Fruit fly (Drosophila melanogaster) whole organism, embryonic: ENCODE data around the gene Rtnl2.

Experiments
- ATbp ChIP-seq: fragments of 200-800 bp; sonication (Bioruptor generic); optimal IDR thresholded peaks from 2 replicates; lab custom pipeline; 2017; ENCODE audit warnings: missing biosample characterization, mild to moderate bottlenecking, missing genetic modification characterization, missing genetic modification reagents
- BtbVII ChIP-seq: fragments of 200-800 bp; sonication (Bioruptor generic); optimal IDR thresholded peaks from 3 replicates; lab custom pipeline; 2017; ENCODE audit warnings: missing biosample characterization, mild to moderate bottlenecking, missing genetic modification characterization
- Bteb2 ChIP-seq: fragments of 200-800 bp; sonication (Bioruptor generic); optimal IDR thresholded peaks from 2 replicates; lab custom pipeline; 2016; ENCODE audit warnings: missing biosample characterization, missing genetic modification characterization
- CG10274 ChIP-seq: fragments of 200-800 bp; sonication (Bioruptor generic); optimal IDR thresholded peaks from 3 replicates; lab custom pipeline; 2017; ENCODE audit warnings: missing biosample characterization, mild to moderate bottlenecking, missing genetic modification characterization
- CG11093 ChIP-seq: fragments of 200-800 bp; sonication (Bioruptor generic); IDR thresholded peaks from 3 replicates; pipeline ENCODE4 v1.3.6; 2022; ENCODE audit warnings: missing biosample characterization, missing genetic modification characterization
- CG11560 ChIP-seq: fragments of 200-800 bp; sonication (Bioruptor generic); IDR thresholded peaks from 3 replicates; pipeline ENCODE4 v1.3.6; 2022; ENCODE audit warnings: missing biosample characterization, missing genetic modification characterization
- CG12104 ChIP-seq: fragments of 200-800 bp; sonication (Bioruptor generic); optimal IDR thresholded peaks from 3 replicates; lab custom pipeline; 2016; ENCODE audit warnings: missing biosample characterization, missing genetic modification characterization
- CG12219 ChIP-seq: fragments of 200-800 bp; sonication (Bioruptor generic); optimal IDR thresholded peaks from 3 replicates; lab custom pipeline; 2018; ENCODE audit warnings: missing biosample characterization, mild to moderate bottlenecking, missing genetic modification characterization
- CG1792 ChIP-seq: fragments of 200-800 bp; sonication (Bioruptor generic); optimal IDR thresholded peaks from 2 replicates; lab custom pipeline; 2016; ENCODE audit warnings: missing biosample characterization, missing genetic modification characterization
- CG2678 ChIP-seq: fragments of 200-800 bp; sonication (Bioruptor generic); optimal IDR thresholded peaks from 3 replicates; lab custom pipeline; 2019; ENCODE audit warnings: missing biosample characterization, mild to moderate bottlenecking, missing genetic modification characterization, moderate library complexity
- CG30403 ChIP-seq: fragments of 200-800 bp; sonication (Bioruptor generic); optimal IDR thresholded peaks from 3 replicates; lab custom pipeline; 2016; ENCODE audit warnings: missing biosample characterization, missing genetic modification characterization
- CG30431 ChIP-seq: fragments of 200-800 bp; sonication (Bioruptor generic); optimal IDR thresholded peaks from 2 replicates; lab custom pipeline; 2017; ENCODE audit warnings: missing biosample characterization, missing genetic modification characterization
- CG3163 ChIP-seq: fragments of 200-800 bp; sonication (Bioruptor generic); optimal IDR thresholded peaks from 3 replicates; lab custom pipeline; 2016; ENCODE audit warnings: missing biosample characterization, missing genetic modification characterization
- CG4730 ChIP-seq: fragments of 200-800 bp; sonication (Bioruptor generic); IDR thresholded peaks from 2 replicates; pipeline ENCODE4 v1.3.6; 2022; ENCODE audit warnings: missing biosample characterization, missing genetic modification characterization
- CG4820 ChIP-seq: fragments of 200-800 bp; sonication (Bioruptor generic); optimal IDR thresholded peaks from 3 replicates; lab custom pipeline; 2016; ENCODE audit warnings: missing biosample characterization, missing genetic modification characterization
- CG6765 ChIP-seq: fragments of 200-800 bp; sonication (Bioruptor generic); optimal IDR thresholded peaks from 3 replicates; lab custom pipeline; 2017; ENCODE audit warnings: missing biosample characterization, mild to moderate bottlenecking, missing genetic modification characterization
- CG9932 ChIP-seq: fragments of 200-800 bp; sonication (Bioruptor generic); IDR thresholded peaks from 2 replicates; pipeline ENCODE4 v1.3.6; 2022; ENCODE audit warnings: missing biosample characterization, missing genetic modification characterization
- D ChIP-seq, 2 experiments: fragments of 200-800 bp in 1 of 2; fragments of >200 bp in 1 of 2; sonication (Bioruptor generic) in 1 of 2; optimal IDR thresholded peaks; 2 replicates in 1 of 2; 3 replicates in 1 of 2; lab custom pipeline; 2017; ENCODE audit warnings: mild to moderate bottlenecking in 1 of 2, missing biosample characterization in 1 of 2, missing genetic modification characterization in 1 of 2, missing genetic modification reagents in 1 of 2
- Drgx ChIP-seq: fragments of 200-800 bp; sonication (Bioruptor generic); IDR thresholded peaks from 2 replicates; pipeline ENCODE4 v1.3.6; 2022; ENCODE audit warnings: missing biosample characterization, missing genetic modification characterization
- Elba2 ChIP-seq: fragments of 200-800 bp; sonication (Bioruptor generic); optimal IDR thresholded peaks from 3 replicates; lab custom pipeline; 2016; ENCODE audit warnings: missing biosample characterization, missing genetic modification characterization
- Fer2 ChIP-seq: fragments of 200-800 bp; sonication (Bioruptor generic); optimal IDR thresholded peaks from 2 replicates; lab custom pipeline; 2018; ENCODE audit warnings: missing biosample characterization, mild to moderate bottlenecking, missing genetic modification characterization, moderate library complexity
- H15 ChIP-seq: fragments of 200-800 bp; sonication (Bioruptor generic); IDR thresholded peaks from 3 replicates; pipeline ENCODE4 v1.3.6; 2022; ENCODE audit warnings: missing biosample characterization, missing genetic modification characterization
- HmgD ChIP-seq: fragments of 200-800 bp; sonication (Bioruptor generic); optimal IDR thresholded peaks from 3 replicates; lab custom pipeline; 2016; ENCODE audit warnings: missing biosample characterization, missing genetic modification characterization
- Jarid2 ChIP-seq: fragments of 200-800 bp; sonication (Bioruptor generic); optimal IDR thresholded peaks from 3 replicates; lab custom pipeline; 2017; ENCODE audit warnings: mild to moderate bottlenecking, missing biosample characterization, missing genetic modification reagents, missing genetic modification characterization
- Kr ChIP-seq: fragments of 200-800 bp; sonication (Bioruptor generic); optimal IDR thresholded peaks from 2 replicates; lab custom pipeline; 2017; ENCODE audit warnings: missing biosample characterization, mild to moderate bottlenecking, missing genetic modification characterization
- Lpt ChIP-seq: fragments of >200 bp; optimal IDR thresholded peaks from 2 replicates; lab custom pipeline; 2018; ENCODE audit warnings: missing biosample characterization, missing genetic modification characterization
- Mad ChIP-seq: fragments of 200-800 bp; sonication (Bioruptor generic); optimal IDR thresholded peaks from 2 replicates; lab custom pipeline; 2016; ENCODE audit warnings: missing biosample characterization, missing genetic modification characterization
- Poxn ChIP-seq: fragments of 200-800 bp; sonication (Bioruptor generic); IDR thresholded peaks from 2 replicates; pipeline ENCODE4 v1.3.6; 2022; ENCODE audit warnings: missing biosample characterization, missing genetic modification characterization
- Trl ChIP-seq, 3 experiments: fragments of >200 bp in 2 of 3; fragments of 200-800 bp in 1 of 3; sonication (Bioruptor generic) in 1 of 3; optimal IDR thresholded peaks; 2 replicates in 1 of 3; 3 replicates in 2 of 3; lab custom pipeline; 2016 to 2017; ENCODE audit warnings: missing biosample characterization in 1 of 3, missing genetic modification characterization in 1 of 3
- Vsx1 ChIP-seq: fragments of 200-800 bp; sonication (Bioruptor generic); optimal IDR thresholded peaks from 2 replicates; lab custom pipeline; 2017; ENCODE audit warnings: missing biosample characterization, mild to moderate bottlenecking, missing genetic modification characterization, missing genetic modification reagents
- bbx ChIP-seq: fragments of 200-800 bp; sonication (Bioruptor generic); IDR thresholded peaks from 2 replicates; pipeline ENCODE4 v1.3.6; 2022; ENCODE audit warnings: missing biosample characterization, missing genetic modification characterization; ENCODE audit not compliant: partially characterized antibody
- cas ChIP-seq: fragments of 200-800 bp; sonication (Bioruptor generic); IDR thresholded peaks from 2 replicates; pipeline ENCODE4 v1.3.6; 2022; ENCODE audit warnings: missing biosample characterization, missing genetic modification characterization
- cg ChIP-seq: fragments of 200-800 bp; sonication (Bioruptor generic); optimal IDR thresholded peaks from 3 replicates; lab custom pipeline; 2019; ENCODE audit warnings: missing biosample characterization, mild to moderate bottlenecking, missing genetic modification characterization, moderate library complexity
- chn ChIP-seq: fragments of 200-800 bp; sonication (Bioruptor generic); optimal IDR thresholded peaks from 2 replicates; lab custom pipeline; 2016; ENCODE audit warnings: missing biosample characterization, missing genetic modification characterization
- ems ChIP-seq: fragments of 200-800 bp; sonication (Bioruptor generic); optimal IDR thresholded peaks from 3 replicates; lab custom pipeline; 2016; ENCODE audit warnings: missing biosample characterization, missing genetic modification characterization
- gfzf ChIP-seq: fragments of 200-800 bp; sonication (Bioruptor generic); optimal IDR thresholded peaks from 2 replicates; lab custom pipeline; 2016; ENCODE audit warnings: missing biosample characterization, mild to moderate bottlenecking, missing genetic modification characterization, moderate library complexity
- inv ChIP-seq: fragments of 200-800 bp; sonication (Bioruptor generic); IDR thresholded peaks from 2 replicates; pipeline ENCODE4 v1.3.6; 2022; ENCODE audit warnings: missing biosample characterization, missing genetic modification characterization; ENCODE audit not compliant: partially characterized antibody
- lmd ChIP-seq: fragments of 200-800 bp; sonication (Bioruptor generic); IDR thresholded peaks from 2 replicates; pipeline ENCODE4 v1.3.6; 2022; ENCODE audit warnings: missing biosample characterization, missing genetic modification characterization
- nau ChIP-seq: fragments of 200-800 bp; sonication (Bioruptor generic); optimal IDR thresholded peaks from 3 replicates; lab custom pipeline; 2017; ENCODE audit warnings: missing biosample characterization, mild to moderate bottlenecking, missing genetic modification characterization, missing genetic modification reagents
- phol ChIP-seq: fragments of 200-800 bp; sonication (Bioruptor generic); optimal IDR thresholded peaks from 3 replicates; lab custom pipeline; 2018; ENCODE audit warnings: missing biosample characterization, mild to moderate bottlenecking, missing genetic modification characterization, moderate library complexity
- pnt ChIP-seq: fragments of 200-800 bp; sonication (Bioruptor generic); optimal IDR thresholded peaks from 3 replicates; lab custom pipeline; 2016; ENCODE audit warnings: missing biosample characterization, missing genetic modification characterization
- psq ChIP-seq: fragments of 200-800 bp; sonication (Bioruptor generic); optimal IDR thresholded peaks from 2 replicates; lab custom pipeline; 2017; ENCODE audit warnings: missing biosample characterization, missing genetic modification characterization
- ro ChIP-seq: fragments of 200-800 bp; sonication (Bioruptor generic); IDR thresholded peaks from 2 replicates; pipeline ENCODE4 v1.3.6; 2022; ENCODE audit warnings: missing biosample characterization, missing genetic modification characterization
- sima ChIP-seq: fragments of 200-800 bp; sonication (Bioruptor generic); optimal IDR thresholded peaks from 2 replicates; lab custom pipeline; 2016; ENCODE audit warnings: missing biosample characterization, missing genetic modification characterization
- stwl ChIP-seq: fragments of 200-800 bp; sonication (Bioruptor generic); optimal IDR thresholded peaks from 3 replicates; lab custom pipeline; 2018; ENCODE audit warnings: missing biosample characterization, mild to moderate bottlenecking, missing genetic modification characterization, moderate library complexity
- tna ChIP-seq: fragments of 200-800 bp; sonication (Bioruptor generic); IDR thresholded peaks from 2 replicates; pipeline ENCODE4 v1.3.6; 2022; ENCODE audit warnings: missing biosample characterization, missing genetic modification characterization; ENCODE audit not compliant: partially characterized antibody
- unc-4 ChIP-seq: fragments of 200-800 bp; sonication (Bioruptor generic); IDR thresholded peaks from 2 replicates; pipeline ENCODE4 v1.3.6; 2022; ENCODE audit warnings: missing biosample characterization, missing genetic modification characterization; ENCODE audit not compliant: partially characterized antibody
- vvl ChIP-seq: fragments of 200-800 bp; sonication (Bioruptor generic); IDR thresholded peaks from 2 replicates; pipeline ENCODE4 v1.3.6; 2022; ENCODE audit warnings: missing biosample characterization, missing genetic modification characterization
- zf30C ChIP-seq: fragments of 200-800 bp; sonication (Bioruptor generic); optimal IDR thresholded peaks from 3 replicates; lab custom pipeline; 2018; ENCODE audit warnings: missing biosample characterization, mild to moderate bottlenecking, missing genetic modification characterization

Rtnl2 gene

DNA sequence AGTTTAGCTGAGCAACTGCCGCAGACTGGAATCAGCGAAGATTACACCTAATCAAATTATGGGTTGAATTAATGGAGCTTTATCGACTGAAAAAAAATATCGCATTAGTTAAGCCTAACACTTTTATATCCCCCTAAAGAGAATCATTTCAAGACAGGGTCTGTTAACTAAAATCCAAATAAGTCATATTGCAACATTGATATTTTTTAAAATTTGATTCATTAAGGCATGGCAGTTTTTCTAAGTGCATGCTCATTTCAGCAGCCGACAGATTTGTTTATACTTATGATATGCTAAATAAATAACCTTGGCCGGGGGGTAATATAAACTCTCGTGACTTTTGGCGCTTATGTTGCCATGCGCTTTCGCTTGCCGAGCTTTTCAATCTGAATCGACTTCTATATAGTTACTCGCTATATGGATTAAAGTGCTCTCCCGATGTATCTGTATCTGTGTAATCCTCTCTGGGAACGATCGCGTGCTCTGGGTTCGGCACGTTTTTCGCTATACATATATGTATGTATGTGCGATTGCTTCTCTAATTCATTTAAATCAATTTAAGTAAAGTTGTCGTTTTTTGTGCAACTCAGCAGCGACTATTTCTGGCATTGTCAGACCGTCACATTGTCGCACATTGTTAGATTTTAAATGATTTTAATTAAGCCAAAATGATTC lies 23.6 kb downstream of the Rtnl2 start (continued):
- TF ChIP-seq lmd (GFP tag; lab: Robert Waterston, UW) (peak; percentile 91), D (optimal IDR thresholded peaks at IDR 0.05; lab: Kevin White, UChicago) (no peak), D (GFP tag; optimal IDR thresholded peaks at IDR 0.05; lab: Kevin White, UChicago) (no peak), CG12219 (GFP tag; lab: Kevin White, UChicago) (peak; percentile 58), cas (peak; percentile 76), Bteb2 (GFP tag; lab: Kevin White, UChicago) (peak; percentile 94), Kr (no peak), ATbp (GFP tag; lab: Kevin White, UChicago) (no peak), Trl (optimal IDR thresholded peaks at IDR 0.05; lab: Kevin White, UChicago) (peak in 1 of 2 experiments; percentile 47), Trl (GFP tag; optimal IDR thresholded peaks at IDR 0.05; lab: Kevin White, UChicago) (peak; percentile 88), vvl (GFP tag; lab: Robert Waterston, UW) (peak; percentile 85; the same call in 1 of the 2 replicates), cg (GFP tag; lab: Kevin White, UChicago) (no peak), BtbVII (GFP tag; lab: Kevin White, UChicago) (peak; percentile 80), CG11560 (tag; lab: Robert Waterston, UW) (no peak; the same call in 1 of the 3 replicates), Fer2 (peak; percentile 45), ro (GFP tag; lab: Robert Waterston, UW) (no peak), CG30431 (GFP tag; lab: Kevin White, UChicago) (no peak), Elba2 (GFP tag; lab: Kevin White, UChicago) (no peak), CG11093 (peak; percentile 21; the same call in 1 of the 3 replicates), H15 (GFP tag; lab: Robert Waterston, UW) (peak; percentile 62; the same call in 2 of the 3 replicates), inv (no peak), CG9932 (GFP tag; lab: Robert Waterston, UW) (peak; percentile 92), CG2678 (tag; lab: Kevin White, UChicago) (peak; percentile 90), CG30403 (peak; percentile 85), ems (GFP tag; lab: Kevin White, UChicago) (peak; percentile 87), unc-4 (GFP tag; lab: Robert Waterston, UW) (no peak), bbx (GFP tag; lab: Robert Waterston, UW) (no peak), Jarid2 (peak; percentile 40), tna (no peak), psq (GFP tag; lab: Kevin White, UChicago) (peak; percentile 7), Mad (peak; percentile 79), CG10274 (GFP tag; lab: Kevin White, UChicago) (peak; percentile 65), CG1792 (peak; percentile 82), CG4730 (peak; percentile 62), stwl (tag; lab: Kevin White, UChicago) (no peak), CG4820 (GFP tag; lab: Kevin White, UChicago) (peak; percentile 29), Drgx (GFP tag; lab: Robert Waterston, UW) (no peak; the same call in 1 of the 2 replicates), CG3163 (peak; percentile 56), HmgD (GFP tag; lab: Kevin White, UChicago) (peak; percentile 34), CG12104 (GFP tag; lab: Kevin White, UChicago) (peak; percentile 53), Poxn (GFP tag; lab: Robert Waterston, UW) (peak; percentile 81), Vsx1 (GFP tag; lab: Kevin White, UChicago) (peak; percentile 40), zf30C (GFP tag; lab: Kevin White, UChicago) (no peak), CG6765 (GFP tag; lab: Kevin White, UChicago) (peak; percentile 59), nau (GFP tag; lab: Kevin White, UChicago) (peak; percentile 69), sima (GFP tag; lab: Kevin White, UChicago) (peak; percentile 66), pnt (GFP tag; lab: Kevin White, UChicago) (peak; percentile 74), chn (peak; percentile 23), Lpt (GFP tag; lab: Kevin White, UChicago) (no peak), phol (peak; percentile 33), gfzf (GFP tag; lab: Kevin White, UChicago) (no peak)
